Fruit fly (Drosophila melanogaster): ENCODE measurements around the gene sti.
A peak's percentile ranks its signal among the peaks of the same experiment; 100 is the strongest.

sti gene

DNA sequence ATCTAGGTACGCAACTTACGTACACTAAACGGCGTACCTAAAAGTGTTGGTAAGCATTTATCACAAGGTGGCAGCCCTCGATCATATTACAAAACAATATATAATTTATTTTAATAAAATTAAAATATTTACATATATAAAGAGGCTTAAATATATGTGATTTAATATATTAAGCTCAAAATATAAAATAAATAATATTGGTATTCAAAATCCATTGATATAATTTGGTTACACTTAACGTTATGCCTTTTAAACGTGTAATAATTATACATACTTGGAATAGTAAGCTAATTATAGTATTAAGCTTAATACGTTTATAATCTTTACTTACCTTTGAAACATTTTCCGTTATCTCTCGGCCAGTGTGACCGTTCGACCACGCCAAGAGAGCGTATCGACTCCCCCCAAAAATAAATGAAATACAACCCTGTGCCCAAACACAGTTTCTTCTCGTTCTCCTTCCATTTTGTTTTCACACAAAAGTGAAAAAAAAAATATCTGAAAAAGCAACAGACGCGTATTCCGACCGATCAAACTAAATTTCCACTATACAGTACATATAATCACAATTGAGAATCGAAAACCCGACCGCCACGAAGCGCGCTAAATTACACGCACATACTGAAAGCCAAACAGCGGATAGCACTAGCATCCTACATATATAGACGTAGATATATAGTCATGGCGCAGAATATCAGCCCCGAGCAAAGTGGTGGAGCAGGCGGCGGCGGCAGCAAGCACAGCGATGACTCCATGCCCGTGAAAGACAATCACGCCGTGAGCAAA lies 10.6 kb downstream of the sti start, which contains the start of the genes CG10646 and vih:
TSS of gene CG10646 (minus strand) at position 30 of the 786 bp plus-strand sequence.
TSS of gene vih (plus strand) at position 428 of the 786 bp plus-strand sequence.
- peak; percentile 24 for TF ChIP-seq dsf (GFP tag; optimal IDR thresholded peaks at IDR 0.05; ENCODE audit: borderline replicate concordance)
- TF ChIP-seq Hr83 (GFP tag; optimal IDR thresholded peaks at IDR 0.05; ENCODE audit: poor library complexity, severe bottlenecking): peak; percentile 47
- TF ChIP-seq Rel (GFP tag; optimal IDR thresholded peaks at IDR 0.05): no peak
- peak; percentile 43 for TF ChIP-seq Rel (tag; optimal IDR thresholded peaks at IDR 0.05)
- peak; percentile 60 for TF ChIP-seq rgr (GFP tag; optimal IDR thresholded peaks at IDR 0.05)
- peak; percentile 45 for TF ChIP-seq HLH106 (tag; optimal IDR thresholded peaks at IDR 0.05)
- peak; percentile 47 for TF ChIP-seq Myc (optimal IDR thresholded peaks at IDR 0.05)
- TF ChIP-seq br (GFP tag; optimal IDR thresholded peaks at IDR 0.05): peak; percentile 11
- no peak for TF ChIP-seq Dfd (GFP tag; optimal IDR thresholded peaks at IDR 0.05)
- no peak for TF ChIP-seq woc (GFP tag; optimal IDR thresholded peaks at IDR 0.05)
- no peak for TF ChIP-seq sv (GFP tag; optimal IDR thresholded peaks at IDR 0.05)
- peak; percentile 67 for TF ChIP-seq psq (GFP tag; optimal IDR thresholded peaks at IDR 0.05)
- TF ChIP-seq Sp1 (GFP tag; optimal IDR thresholded peaks at IDR 0.05): peak; percentile 54
- TF ChIP-seq h (GFP tag; optimal IDR thresholded peaks at IDR 0.05): peak; percentile 59
- peak; percentile 50 for TF ChIP-seq fru (GFP tag; optimal IDR thresholded peaks at IDR 0.05)
- TF ChIP-seq foxo (GFP tag; optimal IDR thresholded peaks at IDR 0.05): peak in 1 of 2 experiments; percentile 66
- peak; percentile 40 for TF ChIP-seq CG9705 (GFP tag; optimal IDR thresholded peaks at IDR 0.05)
- TF ChIP-seq OdsH (GFP tag; optimal IDR thresholded peaks at IDR 0.05): peak; percentile 37
- TF ChIP-seq ey (GFP tag; optimal IDR thresholded peaks at IDR 0.05): peak; percentile 12
- TF ChIP-seq Hnf4 (GFP tag; optimal IDR thresholded peaks at IDR 0.05): no peak

DNA sequence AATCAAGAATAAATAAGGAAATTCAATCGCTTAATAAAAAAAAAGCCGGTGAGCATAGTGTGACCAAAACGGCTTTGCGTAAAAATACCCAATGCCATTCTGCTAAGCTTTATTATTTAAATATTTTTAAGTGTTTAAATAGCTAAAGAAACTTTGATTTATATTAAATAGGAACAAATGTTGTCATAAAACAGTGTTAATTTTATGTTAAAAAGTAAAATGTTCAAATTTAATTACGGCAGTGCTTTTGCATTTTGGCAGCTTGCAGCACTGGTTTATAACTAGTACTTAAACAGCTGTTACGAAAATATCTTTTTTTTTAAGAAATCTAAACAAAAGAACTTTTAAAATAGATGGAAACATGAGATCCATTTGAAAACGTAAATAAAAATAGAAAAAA lies 13.4 kb downstream of the sti start, which contains the start of the genes CG10638 and CG10681:
TSS of gene CG10638 (minus strand) at position 63 of the 400 bp plus-strand sequence.
TSS of gene CG10681 (plus strand) at position 265 of the 400 bp plus-strand sequence.
- TF ChIP-seq OdsH (GFP tag; optimal IDR thresholded peaks at IDR 0.05): peak; percentile 40
- no peak for TF ChIP-seq jim (GFP tag; optimal IDR thresholded peaks at IDR 0.05)
- no peak for TF ChIP-seq Rel (GFP tag; optimal IDR thresholded peaks at IDR 0.05)
- TF ChIP-seq Rel (tag; optimal IDR thresholded peaks at IDR 0.05): peak; percentile 55
- peak; percentile 31 for TF ChIP-seq woc (GFP tag; optimal IDR thresholded peaks at IDR 0.05)
- no peak for TF ChIP-seq dmrt93B (GFP tag; optimal IDR thresholded peaks at IDR 0.05)
- peak; percentile 58 for TF ChIP-seq sv (GFP tag; optimal IDR thresholded peaks at IDR 0.05)
- peak; percentile 45 for TF ChIP-seq Sp1 (GFP tag; optimal IDR thresholded peaks at IDR 0.05)
- TF ChIP-seq Abd-B (GFP tag; optimal IDR thresholded peaks at IDR 0.05): no peak
- peak; percentile 44 for TF ChIP-seq br (GFP tag; optimal IDR thresholded peaks at IDR 0.05)
- peak; percentile 1 for TF ChIP-seq Myc (optimal IDR thresholded peaks at IDR 0.05)
- peak; percentile 65 for TF ChIP-seq rgr (GFP tag; optimal IDR thresholded peaks at IDR 0.05)
- TF ChIP-seq usp (GFP tag; optimal IDR thresholded peaks at IDR 0.05): no peak
- TF ChIP-seq Hr78 (GFP tag; optimal IDR thresholded peaks at IDR 0.05): no peak
- no peak for TF ChIP-seq Dif (GFP tag; optimal IDR thresholded peaks at IDR 0.05; ENCODE audit: partially characterized antibody)
- no peak for TF ChIP-seq Mio (GFP tag; optimal IDR thresholded peaks at IDR 0.05)
- no peak for TF ChIP-seq CrebA (GFP tag; optimal IDR thresholded peaks at IDR 0.05; ENCODE audit: borderline replicate concordance)
- TF ChIP-seq N (GFP tag; optimal IDR thresholded peaks at IDR 0.05): no peak
- TF ChIP-seq GATAd (GFP tag; optimal IDR thresholded peaks at IDR 0.05): no peak
- TF ChIP-seq dsf (GFP tag; optimal IDR thresholded peaks at IDR 0.05; ENCODE audit: borderline replicate concordance): peak; percentile 61
- TF ChIP-seq fru (GFP tag; optimal IDR thresholded peaks at IDR 0.05): peak; percentile 59
- TF ChIP-seq sage (GFP tag; optimal IDR thresholded peaks at IDR 0.05): peak; percentile 83
- no peak for TF ChIP-seq brk (GFP tag; optimal IDR thresholded peaks at IDR 0.05)
- TF ChIP-seq Jra (GFP tag; optimal IDR thresholded peaks at IDR 0.05): peak; percentile 77
- peak; percentile 6 for TF ChIP-seq psq (GFP tag; optimal IDR thresholded peaks at IDR 0.05)
- TF ChIP-seq h (GFP tag; optimal IDR thresholded peaks at IDR 0.05): peak; percentile 73
- TF ChIP-seq Vsx2 (GFP tag; optimal IDR thresholded peaks at IDR 0.05; ENCODE audit: partially characterized antibody): no peak
- TF ChIP-seq Dfd (GFP tag; optimal IDR thresholded peaks at IDR 0.05): no peak
- TF ChIP-seq CG32264 (GFP tag; optimal IDR thresholded peaks at IDR 0.05): peak; percentile 41
- TF ChIP-seq tai (GFP tag; optimal IDR thresholded peaks at IDR 0.05): no peak
- TF ChIP-seq Hnf4 (GFP tag; optimal IDR thresholded peaks at IDR 0.05): peak; percentile 79
- TF ChIP-seq lola (GFP tag; optimal IDR thresholded peaks at IDR 0.05): no peak
- peak; percentile 40 for TF ChIP-seq ey (GFP tag; optimal IDR thresholded peaks at IDR 0.05)
- TF ChIP-seq CG9705 (GFP tag; optimal IDR thresholded peaks at IDR 0.05): no peak
- TF ChIP-seq dl (GFP tag; optimal IDR thresholded peaks at IDR 0.05; ENCODE audit: insufficient read depth in 1 of 2, partially characterized antibody in 2 of 2): no peak
- TF ChIP-seq HLH106 (tag; optimal IDR thresholded peaks at IDR 0.05): peak; percentile 47
- TF ChIP-seq Hr83 (GFP tag; optimal IDR thresholded peaks at IDR 0.05; ENCODE audit: poor library complexity, severe bottlenecking): peak; percentile 8
- no peak for TF ChIP-seq pan (optimal IDR thresholded peaks at IDR 0.05)
- TF ChIP-seq foxo (GFP tag; optimal IDR thresholded peaks at IDR 0.05): peak in 1 of 2 experiments; percentile 68

All from whole organism, wandering third instar larva.